Fruit fly (Drosophila melanogaster): Measurements from ENCODE around the gene Clp.

dm6 chr2L:838786-839185 lies 19.0 kb downstream of the Clp start:
- no peak for TF ChIP-seq fd96Ca (GFP tag; IDR thresholded peaks at IDR 0.05)
- TF ChIP-seq rn (GFP tag; IDR thresholded peaks at IDR 0.05): no peak
- TF ChIP-seq CG8301 (tag; optimal IDR thresholded peaks at IDR 0.05): no peak
- TF ChIP-seq CG14655 (GFP tag; optimal IDR thresholded peaks at IDR 0.05): no peak
- TF ChIP-seq EcR (GFP tag; optimal IDR thresholded peaks at IDR 0.05): no peak
- no peak for TF ChIP-seq Pif1B (GFP tag; optimal IDR thresholded peaks at IDR 0.05)
- no peak for TF ChIP-seq Pif1A (GFP tag; optimal IDR thresholded peaks at IDR 0.05)
- TF ChIP-seq Snoo (tag; optimal IDR thresholded peaks at IDR 0.05): no peak
- no peak for TF ChIP-seq gl (tag; optimal IDR thresholded peaks at IDR 0.05)

Data from whole organism, pupa.